Fruit fly (Drosophila melanogaster): ENCODE measurements around the gene Vps16A.

Vps16A gene

dm6 chr3R:9224807-9225206, 42.0 kb upstream of the Vps16A start (continued):
- TF ChIP-seq CG4820 (GFP tag; optimal IDR thresholded peaks at IDR 0.05) (peak; percentile 75), CG1602 (GFP tag; optimal IDR thresholded peaks at IDR 0.05) (peak; percentile 70), ro (GFP tag; IDR thresholded peaks at IDR 0.05) (no peak), pb (GFP tag; optimal IDR thresholded peaks at IDR 0.05) (peak; percentile 27), CG17359 (tag; optimal IDR thresholded peaks at IDR 0.05) (peak; percentile 88), dm (GFP tag; optimal IDR thresholded peaks at IDR 0.05) (peak; percentile 11), emc (GFP tag; optimal IDR thresholded peaks at IDR 0.05) (peak; percentile 10), Dad (GFP tag; optimal IDR thresholded peaks at IDR 0.05) (no peak), Bdp1 (GFP tag; optimal IDR thresholded peaks at IDR 0.05) (no peak), ash1 (GFP tag; optimal IDR thresholded peaks at IDR 0.05) (no peak), CG3847 (GFP tag; IDR thresholded peaks at IDR 0.05) (0 out of 2 replicates have a peak, but pooled peaks have one; percentile 24), CG13123 (GFP tag; optimal IDR thresholded peaks at IDR 0.05) (peak; percentile 44), Dip2 (GFP tag; IDR thresholded peaks at IDR 0.05) (no peak), CG12391 (tag; optimal IDR thresholded peaks at IDR 0.05) (peak; percentile 54), Ptx1 (GFP tag; IDR thresholded peaks at IDR 0.05) (peak; percentile 89), amos (GFP tag; IDR thresholded peaks at IDR 0.05; ENCODE audit: partially characterized antibody) (no peak), dati (GFP tag; IDR thresholded peaks at IDR 0.05) (no peak), twi (tag; optimal IDR thresholded peaks at IDR 0.05) (peak; percentile 59), D19B (GFP tag; optimal IDR thresholded peaks at IDR 0.05) (no peak), CkIIα-i1 (GFP tag; IDR thresholded peaks at IDR 0.05) (no peak), gfzf (GFP tag; optimal IDR thresholded peaks at IDR 0.05) (no peak), Max (GFP tag; optimal IDR thresholded peaks at IDR 0.05) (peak; percentile 61), chif (GFP tag; optimal IDR thresholded peaks at IDR 0.05) (peak; percentile 61 to 70), CG10267 (tag; optimal IDR thresholded peaks at IDR 0.05) (peak; percentile 20), Optix (GFP tag; IDR thresholded peaks at IDR 0.05) (no peak), seq (GFP tag; IDR thresholded peaks at IDR 0.05) (peak; percentile 42; the same call in 1 of the 2 replicates), YL-1 (GFP tag; optimal IDR thresholded peaks at IDR 0.05) (no peak), CG9876 (GFP tag; optimal IDR thresholded peaks at IDR 0.05) (no peak), Drgx (GFP tag; IDR thresholded peaks at IDR 0.05) (peak; percentile 74), CG9797 (GFP tag; optimal IDR thresholded peaks at IDR 0.05) (no peak), cwo (GFP tag; optimal IDR thresholded peaks at IDR 0.05) (peak; percentile 74), CG4424 (GFP tag; optimal IDR thresholded peaks at IDR 0.05) (peak; percentile 82), CG10366 (GFP tag; IDR thresholded peaks at IDR 0.05) (peak; percentile 72), CG14667 (GFP tag; IDR thresholded peaks at IDR 0.05) (peak; percentile 61; the same call in 1 of the 2 replicates), Stat92E (GFP tag; optimal IDR thresholded peaks at IDR 0.05) (no peak), CG1233 (GFP tag; optimal IDR thresholded peaks at IDR 0.05) (peak; percentile 40), CG10654 (GFP tag; optimal IDR thresholded peaks at IDR 0.05) (peak; percentile 72), salm (tag; optimal IDR thresholded peaks at IDR 0.05) (peak; percentile 24), fd102C (GFP tag; optimal IDR thresholded peaks at IDR 0.05) (no peak), knrl (GFP tag; IDR thresholded peaks at IDR 0.05; ENCODE audit: partially characterized antibody) (no peak), fd3F (GFP tag; optimal IDR thresholded peaks at IDR 0.05) (peak; percentile 39), Side (GFP tag; optimal IDR thresholded peaks at IDR 0.05) (peak; percentile 45), sc (optimal IDR thresholded peaks at IDR 0.05) (no peak), sc (GFP tag; optimal IDR thresholded peaks at IDR 0.05) (peak; percentile 20), CG13296 (GFP tag; optimal IDR thresholded peaks at IDR 0.05) (peak; percentile 58), maf-S (GFP tag; optimal IDR thresholded peaks at IDR 0.05) (peak; percentile 27), Nf-YB (GFP tag; optimal IDR thresholded peaks at IDR 0.05) (peak; percentile 46), CG11085 (GFP tag; IDR thresholded peaks at IDR 0.05) (peak; percentile 36; the same call in 1 of the 2 replicates), CG15269 (tag; optimal IDR thresholded peaks at IDR 0.05) (peak; percentile 70), ERR (GFP tag; optimal IDR thresholded peaks at IDR 0.05) (no peak), CG9609 (GFP tag; optimal IDR thresholded peaks at IDR 0.05) (peak; percentile 60)
